Worm (Caenorhabditis elegans) whole organism, early embryonic: ENCODE results near the gene F46B6.9.

Experiments
- B0310.2 ChIP-seq: sonication (generic microtip); optimal IDR thresholded peaks from 2 replicates; lab custom pipeline; 2016; ENCODE audit warnings: mild to moderate bottlenecking, missing genetic modification characterization, missing compliant biosample characterization
- F13C5.2 ChIP-seq: sonication (generic microtip); optimal IDR thresholded peaks from 2 replicates; lab custom pipeline; 2017; ENCODE audit warnings: mild to moderate bottlenecking, missing genetic modification characterization, inconsistent platforms, missing compliant biosample characterization
- aly-1 ChIP-seq: sonication (generic microtip); optimal IDR thresholded peaks from 2 replicates; lab custom pipeline; 2016; ENCODE audit warnings: missing genetic modification characterization, missing compliant biosample characterization
- ama-1 ChIP-seq: fragments of 150-350 bp; optimal IDR thresholded peaks from 2 replicates; lab custom pipeline; 2014
- ceh-13 ChIP-seq: fragments of 200-800 bp; sonication (Bioruptor generic); optimal IDR thresholded peaks from 2 replicates; lab custom pipeline; 2018; ENCODE audit warnings: mild to moderate bottlenecking, missing genetic modification characterization, missing compliant biosample characterization
- ets-7 ChIP-seq: sonication (generic microtip); optimal IDR thresholded peaks from 2 replicates; lab custom pipeline; 2016; ENCODE audit warnings: missing genotype, missing genetic modification characterization, missing compliant biosample characterization
- flt-1 ChIP-seq: fragments of 200-800 bp; sonication (Bioruptor generic); IDR thresholded peaks from 2 replicates; pipeline ENCODE4 v1.3.6; 2022; ENCODE audit warnings: missing genetic modification characterization, missing compliant biosample characterization
- hmbx-1 ChIP-seq: sonication (generic microtip); optimal IDR thresholded peaks from 2 replicates; lab custom pipeline; 2016; ENCODE audit warnings: mild to moderate bottlenecking, missing genetic modification characterization, missing compliant biosample characterization
- hmg-4 ChIP-seq: fragments of 200-800 bp; sonication (Bioruptor generic); optimal IDR thresholded peaks from 2 replicates; lab custom pipeline; 2018; ENCODE audit warnings: mild to moderate bottlenecking, missing genetic modification characterization, missing compliant biosample characterization
- hnd-1 ChIP-seq: sonication (generic microtip); optimal IDR thresholded peaks from 2 replicates; lab custom pipeline; 2016; ENCODE audit warnings: missing genetic modification characterization, missing compliant biosample characterization
- sea-1 ChIP-seq: fragments of 200-800 bp; sonication (Bioruptor generic); conservative IDR thresholded peaks from 2 replicates; pipeline ENCODE4 v1.3.6; 2022; ENCODE audit warnings: missing genetic modification characterization, missing compliant biosample characterization
- tbx-11 ChIP-seq: fragments of 200-800 bp; sonication (Bioruptor generic); IDR thresholded peaks from 2 replicates; pipeline ENCODE4 v1.3.6; 2022; ENCODE audit warnings: missing genetic modification characterization, missing compliant biosample characterization

- TF ChIP-seq hnd-1 = no peak
- TF ChIP-seq ama-1 (lab: Kevin White, UChicago) = no peak
- TF ChIP-seq tbx-11 (GFP tag; lab: Robert Waterston, UW) = no peak
- TF ChIP-seq hmg-4 (GFP tag; lab: Kevin White, UChicago) = no peak
- TF ChIP-seq aly-1 = no peak
- TF ChIP-seq B0310.2 (tag; lab: Kevin White, UChicago) = no peak
- no peak for TF ChIP-seq hmbx-1 (tag; lab: Kevin White, UChicago)
- no peak for TF ChIP-seq F13C5.2
- TF ChIP-seq flt-1 (GFP tag; lab: Robert Waterston, UW) = no peak
- no peak for TF ChIP-seq ets-7 (tag; lab: Kevin White, UChicago)
- no peak for TF ChIP-seq ceh-13 (GFP tag; lab: Kevin White, UChicago)
- TF ChIP-seq sea-1 (GFP tag; lab: Robert Waterston, UW) = no peak
These were observed 28.7 kb upstream of the F46B6.9 start for ce11 chrV:9767941-9768340.
